Fruit fly (Drosophila melanogaster): Measurements from ENCODE around the gene Rpn5.

Gene Rpn5

DNA sequence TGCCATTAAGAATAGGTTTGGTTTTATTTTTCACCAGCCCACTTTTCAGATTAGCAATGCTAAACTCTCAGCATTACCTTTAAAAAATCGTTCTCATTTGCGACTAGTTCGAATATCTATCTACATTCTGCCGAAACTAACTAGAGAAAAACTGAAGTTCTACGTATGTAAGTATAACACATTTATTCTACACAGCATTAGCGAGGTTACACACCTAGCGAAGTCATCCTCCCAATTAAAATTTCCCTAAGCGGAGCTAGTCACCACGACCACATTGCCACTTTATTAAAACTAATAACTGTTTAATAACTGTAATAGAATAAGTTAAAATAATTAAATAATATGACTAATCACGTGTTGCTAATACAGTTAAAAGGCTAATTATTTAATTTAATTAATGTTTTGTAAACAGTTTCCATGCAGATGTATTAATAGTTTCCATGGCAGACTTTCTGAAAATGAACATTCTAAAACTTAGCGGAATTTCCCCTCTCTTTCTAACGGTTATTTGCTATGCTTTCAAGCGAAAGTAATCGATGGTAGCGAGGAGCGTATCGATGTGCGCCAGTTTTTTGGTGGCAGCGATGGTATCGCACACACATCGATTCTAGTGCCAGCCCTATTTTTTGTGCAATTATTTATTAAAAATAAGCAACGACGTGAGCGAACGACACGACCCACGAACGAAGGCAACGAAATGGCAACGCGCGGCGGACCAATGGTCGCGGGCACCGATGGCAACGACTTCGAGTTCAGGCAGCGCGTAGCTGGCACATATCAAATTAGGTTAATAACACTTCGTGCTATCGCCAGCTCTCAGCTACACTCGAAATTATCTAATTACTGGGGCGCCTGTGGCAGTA lies 10.3 kb upstream of the Rpn5 start, which contains the start of gene jagn (continued):
- TF ChIP-seq CG10565 (GFP tag; optimal IDR thresholded peaks at IDR 0.05): no peak
- peak; percentile 99 for TF ChIP-seq HLH4C (GFP tag; IDR thresholded peaks at IDR 0.05; ENCODE audit: partially characterized antibody)
- no peak for TF ChIP-seq pros (GFP tag; optimal IDR thresholded peaks at IDR 0.05)
- TF ChIP-seq da (GFP tag; optimal IDR thresholded peaks at IDR 0.05): peak; percentile 14
- peak; percentile 75 for TF ChIP-seq toy (GFP tag; IDR thresholded peaks at IDR 0.05)
- peak; percentile 52 for TF ChIP-seq Meics (GFP tag; optimal IDR thresholded peaks at IDR 0.05)
- peak; percentile 36 for TF ChIP-seq CG11398 (GFP tag; optimal IDR thresholded peaks at IDR 0.05)
- peak; percentile 39 for TF ChIP-seq vfl (GFP tag; optimal IDR thresholded peaks at IDR 0.05)
- no peak for TF ChIP-seq jigr1 (GFP tag; IDR thresholded peaks at IDR 0.05)
- no peak for TF ChIP-seq ftz-f1 (GFP tag; optimal IDR thresholded peaks at IDR 0.05)
- no peak for TF ChIP-seq Gsc (GFP tag; IDR thresholded peaks at IDR 0.05)
- peak; percentile 40; the same call in 1 of the 2 replicates for TF ChIP-seq stc (GFP tag; IDR thresholded peaks at IDR 0.05)
- peak; percentile 99 for TF ChIP-seq mld (GFP tag; IDR thresholded peaks at IDR 0.05; ENCODE audit: partially characterized antibody)
- TF ChIP-seq Opbp (GFP tag; IDR thresholded peaks at IDR 0.05; ENCODE audit: partially characterized antibody): peak; percentile 100
- no peak for TF ChIP-seq btn (GFP tag; optimal IDR thresholded peaks at IDR 0.05)
- no peak for TF ChIP-seq CG10654 (GFP tag; optimal IDR thresholded peaks at IDR 0.05)
- TF ChIP-seq CG1647 (GFP tag; optimal IDR thresholded peaks at IDR 0.05): no peak
- TF ChIP-seq caup (GFP tag; optimal IDR thresholded peaks at IDR 0.05; ENCODE audit: severe bottlenecking): peak; percentile 73
- no peak for TF ChIP-seq pfk (GFP tag; optimal IDR thresholded peaks at IDR 0.05)
- peak; percentile 2 for TF ChIP-seq CG7556 (GFP tag; optimal IDR thresholded peaks at IDR 0.05)
- TF ChIP-seq ranshi (GFP tag; IDR thresholded peaks at IDR 0.05): peak; percentile 70
- TF ChIP-seq Dad (GFP tag; optimal IDR thresholded peaks at IDR 0.05): peak; percentile 48
- TF ChIP-seq sisA (GFP tag; IDR thresholded peaks at IDR 0.05): peak; percentile 62
- no peak for TF ChIP-seq TFAM (GFP tag; optimal IDR thresholded peaks at IDR 0.05)
- no peak for TF ChIP-seq trh (GFP tag; optimal IDR thresholded peaks at IDR 0.05)
- peak; percentile 40; the same call in 1 of the 2 replicates for TF ChIP-seq CG10321 (GFP tag; IDR thresholded peaks at IDR 0.05)
- TF ChIP-seq CG3065 (GFP tag; optimal IDR thresholded peaks at IDR 0.05): no peak
- TF ChIP-seq CG33557 (GFP tag; optimal IDR thresholded peaks at IDR 0.05): peak; percentile 23
- peak; percentile 77 for TF ChIP-seq chn (GFP tag; optimal IDR thresholded peaks at IDR 0.05)
- TF ChIP-seq ap (GFP tag; IDR thresholded peaks at IDR 0.05): no peak
- peak; percentile 43 for TF ChIP-seq unpg (GFP tag; optimal IDR thresholded peaks at IDR 0.05)
- peak; percentile 91 for TF ChIP-seq CG2199 (GFP tag; IDR thresholded peaks at IDR 0.05)
- no peak for TF ChIP-seq Poxn (GFP tag; IDR thresholded peaks at IDR 0.05)
- TF ChIP-seq CG3163 (GFP tag; optimal IDR thresholded peaks at IDR 0.05): peak; percentile 42
- TF ChIP-seq CG18764 (GFP tag; optimal IDR thresholded peaks at IDR 0.05): peak; percentile 44
- TF ChIP-seq Hand (GFP tag; optimal IDR thresholded peaks at IDR 0.05): no peak
- TF ChIP-seq tna (GFP tag; IDR thresholded peaks at IDR 0.05; ENCODE audit: partially characterized antibody): peak; percentile 99
- TF ChIP-seq CG8765 (GFP tag; IDR thresholded peaks at IDR 0.05): peak; percentile 57; the same call in 1 of the 2 replicates
- peak; percentile 23 for TF ChIP-seq CG18476 (GFP tag; optimal IDR thresholded peaks at IDR 0.05)
- TF ChIP-seq HLHmδ (GFP tag; optimal IDR thresholded peaks at IDR 0.05): no peak
- TF ChIP-seq Ada2b (GFP tag; IDR thresholded peaks at IDR 0.05): peak; percentile 50; the same call in 1 of the 2 replicates
- peak; percentile 99 for TF ChIP-seq Doc3 (GFP tag; IDR thresholded peaks at IDR 0.05; ENCODE audit: partially characterized antibody)
- peak; percentile 33 for TF ChIP-seq Bdp1 (GFP tag; optimal IDR thresholded peaks at IDR 0.05)
- TF ChIP-seq Jarid2 (GFP tag; optimal IDR thresholded peaks at IDR 0.05): peak; percentile 53
- no peak for TF ChIP-seq fd96Cb (tag; optimal IDR thresholded peaks at IDR 0.05)
- TF ChIP-seq CG1024 (GFP tag; IDR thresholded peaks at IDR 0.05): peak; percentile 46; the same call in 1 of the 2 replicates
- TF ChIP-seq NK7.1 (GFP tag; optimal IDR thresholded peaks at IDR 0.05): no peak
- peak; percentile 68 for TF ChIP-seq CG12391 (tag; optimal IDR thresholded peaks at IDR 0.05)
- TF ChIP-seq dmrt99B (tag; optimal IDR thresholded peaks at IDR 0.05): no peak

Data from whole organism, embryonic.